Fruit fly (Drosophila melanogaster): ENCODE results near the gene Meics.

Meics gene

dm6 chr3L:13965502-13965843, 971 bp upstream of the Meics start:
- TF ChIP-seq CG15336 (GFP tag; IDR thresholded peaks at IDR 0.05) (0 out of 2 replicates have a peak, but pooled peaks have one; percentile 5), CG11902 (GFP tag; optimal IDR thresholded peaks at IDR 0.05) (no peak)

dm6 chr3L:13957789-13958188, 6.7 kb downstream of the Meics start:
- TF ChIP-seq Eip75B (GFP tag; optimal IDR thresholded peaks at IDR 0.05) (no peak), achi (GFP tag; optimal IDR thresholded peaks at IDR 0.05) (no peak), CG8119 (GFP tag; IDR thresholded peaks at IDR 0.05) (no peak), CG6808 (GFP tag; optimal IDR thresholded peaks at IDR 0.05) (no peak), CG6854 (GFP tag; optimal IDR thresholded peaks at IDR 0.05) (no peak), CG11902 (GFP tag; optimal IDR thresholded peaks at IDR 0.05) (no peak), OdsH (GFP tag; optimal IDR thresholded peaks at IDR 0.05) (no peak), Sox15 (GFP tag; optimal IDR thresholded peaks at IDR 0.05) (no peak), CG7368 (GFP tag; optimal IDR thresholded peaks at IDR 0.05) (no peak), Sox102F (GFP tag; optimal IDR thresholded peaks at IDR 0.05) (no peak), CG32006 (GFP tag; optimal IDR thresholded peaks at IDR 0.05) (no peak), spab (GFP tag; optimal IDR thresholded peaks at IDR 0.05) (no peak), cyc (GFP tag; optimal IDR thresholded peaks at IDR 0.05) (no peak), CG10631 (GFP tag; optimal IDR thresholded peaks at IDR 0.05) (no peak), CG3919 (GFP tag; optimal IDR thresholded peaks at IDR 0.05) (no peak)

- TF ChIP-seq CG10669 (GFP tag; optimal IDR thresholded peaks at IDR 0.05) (peak; percentile 12), fd59A (GFP tag; optimal IDR thresholded peaks at IDR 0.05) (no peak), Eip93F (GFP tag; optimal IDR thresholded peaks at IDR 0.05) (no peak), fkh (GFP tag; optimal IDR thresholded peaks at IDR 0.05) (no peak), Ets96B (tag; optimal IDR thresholded peaks at IDR 0.05) (peak; percentile 35), net (GFP tag; optimal IDR thresholded peaks at IDR 0.05) (peak; percentile 51), pdm3 (GFP tag; optimal IDR thresholded peaks at IDR 0.05) (peak; percentile 53), Hr4 (GFP tag; optimal IDR thresholded peaks at IDR 0.05) (peak; percentile 89), CG11762 (GFP tag; optimal IDR thresholded peaks at IDR 0.05; ENCODE audit: insufficient read depth) (peak; percentile 34), CG31627 (GFP tag; optimal IDR thresholded peaks at IDR 0.05) (peak; percentile 24), CG7368 (GFP tag; optimal IDR thresholded peaks at IDR 0.05) (no peak), salr (GFP tag; optimal IDR thresholded peaks at IDR 0.05) (peak in 1 of 2 experiments; percentile 89), Gug (GFP tag; IDR thresholded peaks at IDR 0.05) (0 out of 2 replicates have a peak, but pooled peaks have one; percentile 28), Eip75B (GFP tag; optimal IDR thresholded peaks at IDR 0.05) (peak; percentile 51), CG11294 (GFP tag; IDR thresholded peaks at IDR 0.05) (no peak), Lpt (GFP tag; optimal IDR thresholded peaks at IDR 0.05) (peak; percentile 75), dac (GFP tag; optimal IDR thresholded peaks at IDR 0.05) (peak; percentile 34), acj6 (GFP tag; optimal IDR thresholded peaks at IDR 0.05) (peak; percentile 59), CG1621 (tag; optimal IDR thresholded peaks at IDR 0.05) (no peak), dsx (GFP tag; optimal IDR thresholded peaks at IDR 0.05; ENCODE audit: poor library complexity, severe bottlenecking) (no peak), topi (GFP tag; optimal IDR thresholded peaks at IDR 0.05) (peak; percentile 12), CG11902 (GFP tag; optimal IDR thresholded peaks at IDR 0.05) (no peak), achi (GFP tag; optimal IDR thresholded peaks at IDR 0.05) (peak; percentile 52), Sox15 (GFP tag; optimal IDR thresholded peaks at IDR 0.05) (peak; percentile 18), svp (GFP tag) (no peak), Blimp-1 (GFP tag; optimal IDR thresholded peaks at IDR 0.05) (no peak), OdsH (GFP tag; optimal IDR thresholded peaks at IDR 0.05) (peak; percentile 74), CG3919 (GFP tag; optimal IDR thresholded peaks at IDR 0.05) (peak; percentile 53), cyc (GFP tag; optimal IDR thresholded peaks at IDR 0.05) (no peak), CG9139 (GFP tag; optimal IDR thresholded peaks at IDR 0.05) (no peak), Sox102F (GFP tag; optimal IDR thresholded peaks at IDR 0.05) (no peak), CG3032 (tag; optimal IDR thresholded peaks at IDR 0.05) (peak; percentile 13), CG8632 (GFP tag; optimal IDR thresholded peaks at IDR 0.05) (no peak), CG34406 (GFP tag; optimal IDR thresholded peaks at IDR 0.05) (peak; percentile 26), CG6808 (GFP tag; optimal IDR thresholded peaks at IDR 0.05) (peak; percentile 27), fd85E (GFP tag; optimal IDR thresholded peaks at IDR 0.05) (no peak), eg (GFP tag; IDR thresholded peaks at IDR 0.05) (peak; percentile 64; the same call in 1 of the 3 replicates), CG16779 (tag; optimal IDR thresholded peaks at IDR 0.05) (no peak), Hr38 (GFP tag; optimal IDR thresholded peaks at IDR 0.05) (no peak), CG6163 (GFP tag; IDR thresholded peaks at IDR 0.05) (no peak), lz (GFP tag; optimal IDR thresholded peaks at IDR 0.05) (peak; percentile 27), CG6854 (GFP tag; optimal IDR thresholded peaks at IDR 0.05) (no peak)
Observed at dm6 chr3L:13957212-13957668, 7.3 kb downstream of the Meics start.
